Fruit fly (Drosophila melanogaster) whole organism: ENCODE measurements around the gene Sac1.

ENCODE experiments used
- EcR ChIP-seq, 2 experiments: fragments of >200 bp; optimal IDR thresholded peaks; 2 replicates each; lab custom pipeline; 2017; ENCODE audit warnings: missing biosample characterization in 2 of 2, missing genetic modification characterization in 2 of 2, missing genetic modification reagents in 2 of 2
- pan ChIP-seq: fragments of >200 bp; optimal IDR thresholded peaks from 2 replicates; lab custom pipeline; 2017
- usp ChIP-seq: fragments of >200 bp; optimal IDR thresholded peaks from 2 replicates; lab custom pipeline; 2017; ENCODE audit warnings: missing biosample characterization, missing genetic modification characterization, mixed read lengths

- no peak for TF ChIP-seq pan (lab: Kevin White, UChicago)
- no peak for TF ChIP-seq usp (GFP tag; lab: Kevin White, UChicago)
- no peak for TF ChIP-seq EcR (GFP tag; optimal IDR thresholded peaks at IDR 0.05; lab: Kevin White, UChicago)
Measured at dm6 chr3L:1200357-1201051, 47.1 kb upstream of the Sac1 start, which contains the start of gene mwh.
